ENCODE assay signal across 2 worm cellular contexts in the genomic region with DNA sequence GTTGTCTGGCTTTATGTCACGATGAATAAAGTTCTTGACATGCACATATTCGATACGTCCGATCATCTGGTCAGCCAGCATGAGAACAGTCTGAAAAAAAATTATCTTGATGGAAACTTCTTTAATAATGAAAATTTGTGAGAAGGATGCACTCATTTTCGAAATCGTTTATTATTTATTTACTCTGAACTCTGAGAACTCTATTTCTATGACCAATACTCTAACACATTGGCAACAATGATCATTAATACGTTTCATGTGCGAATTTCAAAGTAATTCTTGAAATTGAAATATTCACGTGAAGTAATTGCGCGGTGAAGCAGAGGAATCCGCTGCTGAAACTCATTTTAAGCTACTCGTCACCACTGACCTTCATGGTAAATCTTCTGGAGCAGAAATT.
A peak's percentile ranks its signal among the peaks of the same experiment; 100 is the strongest.
TF ChIP-seq lines count a peak whose summit lies in the region.

No protein-coding gene starts in this region.

TF ChIP-seq in whole organism, L1 larva, 84 proteins besides CTCF, POLR2A, EP300 and RAD21:
- TF ChIP-seq tbx-2 (tag; optimal IDR thresholded peaks at IDR 0.05; lab: Kevin White, UChicago) (no peak), fkh-8 (tag; optimal IDR thresholded peaks at IDR 0.05; lab: Kevin White, UChicago) (peak; percentile 25)

TF ChIP-seq in whole organism, L4 larva, 104 proteins besides CTCF, POLR2A, EP300 and RAD21:
- TF ChIP-seq fos-1 (tag; optimal IDR thresholded peaks at IDR 0.05; lab: Kevin White, UChicago) (no peak), ZK337.2 (GFP tag; IDR thresholded peaks at IDR 0.05; lab: Robert Waterston, UW) (no peak), hmg-1.1 (GFP tag; IDR thresholded peaks at IDR 0.05; lab: Robert Waterston, UW) (no peak), gei-8 (GFP tag; optimal IDR thresholded peaks at IDR 0.05; lab: Kevin White, UChicago) (no peak), nhr-77 (tag; optimal IDR thresholded peaks at IDR 0.05; lab: Kevin White, UChicago) (no peak), mdl-1 (tag; optimal IDR thresholded peaks at IDR 0.05; lab: Kevin White, UChicago) (no peak), aha-1 (tag; lab: Kevin White, UChicago) (peak; percentile 92), ceh-44 (GFP tag; IDR thresholded peaks at IDR 0.05; lab: Robert Waterston, UW) (no peak), unc-39 (tag; optimal IDR thresholded peaks at IDR 0.05; lab: Kevin White, UChicago) (no peak), zip-2 (tag; optimal IDR thresholded peaks at IDR 0.05; lab: Kevin White, UChicago) (no peak), T26A8.4 (GFP tag; IDR thresholded peaks at IDR 0.05; lab: Robert Waterston, UW) (0 out of 2 replicates have a peak, but pooled peaks have one; percentile 3), zip-11 (GFP tag; IDR thresholded peaks at IDR 0.05; lab: Robert Waterston, UW) (no peak), mxl-3 (GFP tag; optimal IDR thresholded peaks at IDR 0.05; lab: Kevin White, UChicago) (no peak), ceh-82 (tag; optimal IDR thresholded peaks at IDR 0.05; lab: Kevin White, UChicago) (no peak), snpc-4 (tag; optimal IDR thresholded peaks at IDR 0.05; lab: Kevin White, UChicago) (no peak), lin-39 (tag; optimal IDR thresholded peaks at IDR 0.05; lab: Kevin White, UChicago) (no peak), Y105C5A.15 (GFP tag; IDR thresholded peaks at IDR 0.05; lab: Robert Waterston, UW) (no peak)
